Fruit fly (Drosophila melanogaster) whole organism, embryonic: Measurements from ENCODE around the gene CG6870.

Source experiments
- Bgb ChIP-seq: fragments of 200-800 bp; sonication (Bioruptor generic); IDR thresholded peaks from 2 replicates; pipeline ENCODE4 v1.3.6; 2022; ENCODE audit warnings: missing biosample characterization, missing genetic modification characterization; ENCODE audit not compliant: partially characterized antibody
- CG10366 ChIP-seq: fragments of 200-800 bp; sonication (Bioruptor generic); IDR thresholded peaks from 2 replicates; pipeline ENCODE4 v1.3.6; 2022; ENCODE audit warnings: missing biosample characterization, missing genetic modification characterization
- CG10565 ChIP-seq: fragments of 200-800 bp; sonication (Bioruptor generic); optimal IDR thresholded peaks from 3 replicates; lab custom pipeline; 2016; ENCODE audit warnings: missing biosample characterization, mild to moderate bottlenecking, missing genetic modification characterization
- CG10979 ChIP-seq: fragments of 200-800 bp; sonication (Bioruptor generic); optimal IDR thresholded peaks from 2 replicates; lab custom pipeline; 2018; ENCODE audit warnings: missing biosample characterization, mild to moderate bottlenecking, missing genetic modification characterization, moderate library complexity
- CG14710 ChIP-seq: fragments of 200-800 bp; sonication (Bioruptor generic); optimal IDR thresholded peaks from 3 replicates; lab custom pipeline; 2019; ENCODE audit warnings: missing biosample characterization, mild to moderate bottlenecking, missing genetic modification characterization, moderate library complexity
- CG15269 ChIP-seq: fragments of 200-800 bp; sonication (Bioruptor generic); optimal IDR thresholded peaks from 2 replicates; lab custom pipeline; 2018; ENCODE audit warnings: missing biosample characterization, mild to moderate bottlenecking, missing genetic modification characterization, moderate library complexity
- CG1529 ChIP-seq: fragments of 200-800 bp; sonication (Bioruptor generic); optimal IDR thresholded peaks from 3 replicates; lab custom pipeline; 2018; ENCODE audit warnings: missing biosample characterization, missing genetic modification characterization
- CG16779 ChIP-seq: fragments of 200-800 bp; sonication (Bioruptor generic); IDR thresholded peaks from 2 replicates; pipeline ENCODE4 v1.3.6; 2022; ENCODE audit warnings: missing biosample characterization, missing genetic modification characterization
- CG3065 ChIP-seq: fragments of 200-800 bp; sonication (Bioruptor generic); optimal IDR thresholded peaks from 2 replicates; lab custom pipeline; 2016; ENCODE audit warnings: missing biosample characterization, missing genetic modification characterization
- CG31365 ChIP-seq: fragments of 200-800 bp; sonication (Bioruptor generic); optimal IDR thresholded peaks from 2 replicates; lab custom pipeline; 2018; ENCODE audit warnings: missing biosample characterization, mild to moderate bottlenecking, missing genetic modification characterization
- CG31388 ChIP-seq: fragments of 200-800 bp; sonication (Bioruptor generic); optimal IDR thresholded peaks from 2 replicates; lab custom pipeline; 2016; ENCODE audit warnings: missing biosample characterization, missing genetic modification characterization
- CG31441 ChIP-seq: fragments of 200-800 bp; sonication (Bioruptor generic); IDR thresholded peaks from 2 replicates; pipeline ENCODE4 v1.3.6; 2022; ENCODE audit warnings: missing biosample characterization, missing genetic modification characterization
- CG4730 ChIP-seq: fragments of 200-800 bp; sonication (Bioruptor generic); IDR thresholded peaks from 2 replicates; pipeline ENCODE4 v1.3.6; 2022; ENCODE audit warnings: missing biosample characterization, missing genetic modification characterization
- CG7372 ChIP-seq: fragments of 200-800 bp; sonication (Bioruptor generic); IDR thresholded peaks from 2 replicates; pipeline ENCODE4 v1.3.6; 2022; ENCODE audit warnings: missing biosample characterization, missing genetic modification characterization
- CG7928 ChIP-seq: fragments of 200-800 bp; sonication (Bioruptor generic); optimal IDR thresholded peaks from 2 replicates; lab custom pipeline; 2017; ENCODE audit warnings: missing biosample characterization, mild to moderate bottlenecking, missing genetic modification characterization
- Dek ChIP-seq: fragments of 200-800 bp; sonication (Bioruptor generic); optimal IDR thresholded peaks from 3 replicates; lab custom pipeline; 2019; ENCODE audit warnings: missing biosample characterization, mild to moderate bottlenecking, missing genetic modification characterization, moderate library complexity
- Dll ChIP-seq: fragments of 200-800 bp; sonication (Bioruptor generic); IDR thresholded peaks from 4 replicates; pipeline ENCODE4 v1.3.6; 2022; ENCODE audit warnings: missing biosample characterization, missing genetic modification characterization; ENCODE audit not compliant: partially characterized antibody
- GATAe ChIP-seq: fragments of 200-800 bp; sonication (Bioruptor generic); conservative IDR thresholded peaks from 2 replicates; pipeline ENCODE4 v1.3.6; 2022; ENCODE audit warnings: missing biosample characterization, missing genetic modification characterization
- Gsc ChIP-seq: fragments of 200-800 bp; sonication (Bioruptor generic); IDR thresholded peaks from 2 replicates; pipeline ENCODE4 v1.3.6; 2022; ENCODE audit warnings: missing biosample characterization, missing genetic modification characterization
- HLH3B ChIP-seq: fragments of 200-800 bp; sonication (Bioruptor generic); IDR thresholded peaks from 2 replicates; pipeline ENCODE4 v1.3.6; 2022; ENCODE audit warnings: missing biosample characterization, missing genetic modification characterization
- HLH4C ChIP-seq: fragments of 200-800 bp; sonication (Bioruptor generic); IDR thresholded peaks from 3 replicates; pipeline ENCODE4 v1.3.6; 2022; ENCODE audit warnings: missing biosample characterization, missing genetic modification characterization; ENCODE audit not compliant: partially characterized antibody
- MTF-1 ChIP-seq: fragments of 200-800 bp; sonication (Bioruptor generic); optimal IDR thresholded peaks from 2 replicates; lab custom pipeline; 2018; ENCODE audit warnings: missing biosample characterization, mild to moderate bottlenecking, missing genetic modification characterization, borderline replicate concordance
- Max ChIP-seq: fragments of 200-800 bp; sonication (Bioruptor generic); optimal IDR thresholded peaks from 2 replicates; lab custom pipeline; 2016; ENCODE audit warnings: missing biosample characterization, mild to moderate bottlenecking, missing genetic modification characterization
- NK7.1 ChIP-seq: fragments of 200-800 bp; sonication (Bioruptor generic); optimal IDR thresholded peaks from 3 replicates; lab custom pipeline; 2016; ENCODE audit warnings: missing biosample characterization, missing genetic modification characterization
- Ravus ChIP-seq: fragments of 200-800 bp; sonication (Bioruptor generic); IDR thresholded peaks from 2 replicates; pipeline ENCODE4 v1.3.6; 2022; ENCODE audit warnings: missing biosample characterization, missing genetic modification characterization
- Rx ChIP-seq: fragments of 200-800 bp; sonication (Bioruptor generic); IDR thresholded peaks from 2 replicates; pipeline ENCODE4 v1.3.6; 2022; ENCODE audit warnings: missing biosample characterization, missing genetic modification characterization
- Tbp ChIP-seq: fragments of >200 bp; optimal IDR thresholded peaks from 2 replicates; lab custom pipeline; 2018; ENCODE audit warnings: missing biosample characterization, missing genetic modification characterization
- ab ChIP-seq: fragments of 200-800 bp; sonication (Bioruptor generic); optimal IDR thresholded peaks from 2 replicates; lab custom pipeline; 2016; ENCODE audit warnings: missing biosample characterization, missing genetic modification characterization
- ara ChIP-seq: fragments of 200-800 bp; sonication (Bioruptor generic); IDR thresholded peaks from 2 replicates; pipeline ENCODE4 v1.3.6; 2022; ENCODE audit warnings: missing biosample characterization, missing genetic modification characterization
- caup ChIP-seq: fragments of 200-800 bp; sonication (Bioruptor generic); optimal IDR thresholded peaks from 3 replicates; lab custom pipeline; 2017; ENCODE audit warnings: missing biosample characterization, mild to moderate bottlenecking, missing genetic modification characterization, moderate library complexity; ENCODE audit not compliant: severe bottlenecking
- chn ChIP-seq: fragments of 200-800 bp; sonication (Bioruptor generic); optimal IDR thresholded peaks from 2 replicates; lab custom pipeline; 2016; ENCODE audit warnings: missing biosample characterization, missing genetic modification characterization
- disco-r ChIP-seq: fragments of 200-800 bp; sonication (Bioruptor generic); optimal IDR thresholded peaks from 2 replicates; lab custom pipeline; 2016; ENCODE audit warnings: missing biosample characterization, missing genetic modification characterization
- gcm ChIP-seq: fragments of 200-800 bp; sonication (Bioruptor generic); optimal IDR thresholded peaks from 2 replicates; lab custom pipeline; 2019; ENCODE audit warnings: missing biosample characterization, mild to moderate bottlenecking, missing genetic modification characterization, moderate library complexity
- hth ChIP-seq: fragments of >200 bp; optimal IDR thresholded peaks from 2 replicates; lab custom pipeline; 2017; ENCODE audit warnings: inconsistent platforms
- insv ChIP-seq, 2 experiments: fragments of 200-800 bp; sonication (Bioruptor generic); optimal IDR thresholded peaks; 3 replicates each; lab custom pipeline; 2016 to 2018; ENCODE audit warnings: missing biosample characterization in 2 of 2, missing genetic modification characterization in 2 of 2
- ken ChIP-seq: fragments of 200-800 bp; sonication (Bioruptor generic); IDR thresholded peaks from 3 replicates; pipeline ENCODE4 v1.3.6; 2022; ENCODE audit warnings: missing biosample characterization, missing genetic modification characterization
- lab ChIP-seq: fragments of 200-800 bp; sonication (Bioruptor generic); optimal IDR thresholded peaks from 3 replicates; lab custom pipeline; 2017; ENCODE audit warnings: missing biosample characterization, missing genetic modification characterization, mild to moderate bottlenecking, moderate library complexity, missing genetic modification reagents
- maf-S ChIP-seq: fragments of 200-800 bp; sonication (Bioruptor generic); optimal IDR thresholded peaks from 2 replicates; lab custom pipeline; 2016; ENCODE audit warnings: missing biosample characterization, missing genetic modification characterization
- nau ChIP-seq: fragments of 200-800 bp; sonication (Bioruptor generic); optimal IDR thresholded peaks from 3 replicates; lab custom pipeline; 2017; ENCODE audit warnings: missing biosample characterization, mild to moderate bottlenecking, missing genetic modification characterization, missing genetic modification reagents
- nerfin-1 ChIP-seq: fragments of 200-800 bp; sonication (Bioruptor generic); optimal IDR thresholded peaks from 3 replicates; lab custom pipeline; 2019; ENCODE audit warnings: missing biosample characterization, mild to moderate bottlenecking, missing genetic modification characterization, moderate library complexity
- org-1 ChIP-seq: fragments of 200-800 bp; sonication (Bioruptor generic); optimal IDR thresholded peaks from 2 replicates; lab custom pipeline; 2017; ENCODE audit warnings: missing biosample characterization, missing genetic modification characterization
- pfk ChIP-seq: fragments of 200-800 bp; sonication (Bioruptor generic); optimal IDR thresholded peaks from 2 replicates; lab custom pipeline; 2018; ENCODE audit warnings: missing biosample characterization, mild to moderate bottlenecking, missing genetic modification characterization, moderate library complexity
- prd ChIP-seq, 3 experiments: fragments of >200 bp in 2 of 3; fragments of 200-800 bp in 1 of 3; sonication (Bioruptor generic) in 1 of 3; optimal IDR thresholded peaks in 2 of 3; IDR thresholded peaks in 1 of 3; 2 replicates in 2 of 3; 3 replicates in 1 of 3; pipeline versions ENCODE4 v1.3.6 to Lab custom; 2017 to 2022; ENCODE audit warnings: missing biosample characterization in 1 of 3, missing genetic modification characterization in 1 of 3
- pzg ChIP-seq: fragments of 200-800 bp; sonication (Bioruptor generic); optimal IDR thresholded peaks from 3 replicates; lab custom pipeline; 2018; ENCODE audit warnings: missing biosample characterization, mild to moderate bottlenecking, missing genetic modification characterization, moderate library complexity
- repo ChIP-seq: fragments of 200-800 bp; sonication (Bioruptor generic); optimal IDR thresholded peaks from 2 replicates; lab custom pipeline; 2016; ENCODE audit warnings: missing biosample characterization, missing genetic modification characterization
- sc ChIP-seq, 3 experiments: fragments of >200 bp in 2 of 3; fragments of 200-800 bp in 1 of 3; sonication (Bioruptor generic) in 1 of 3; optimal IDR thresholded peaks; 2 replicates in 2 of 3; 3 replicates in 1 of 3; lab custom pipeline; 2017; ENCODE audit warnings: mild to moderate bottlenecking in 1 of 3, missing biosample characterization in 1 of 3, missing genetic modification characterization in 1 of 3, missing genetic modification reagents in 1 of 3
- slou ChIP-seq: fragments of 200-800 bp; sonication (Bioruptor generic); optimal IDR thresholded peaks from 3 replicates; lab custom pipeline; 2016; ENCODE audit warnings: missing biosample characterization, missing genetic modification characterization
- tx ChIP-seq: fragments of 200-800 bp; sonication (Bioruptor generic); optimal IDR thresholded peaks from 2 replicates; lab custom pipeline; 2016; ENCODE audit warnings: missing biosample characterization, missing genetic modification characterization
- unpg ChIP-seq: fragments of 200-800 bp; sonication (Bioruptor generic); optimal IDR thresholded peaks from 3 replicates; lab custom pipeline; 2018; ENCODE audit warnings: missing biosample characterization, mild to moderate bottlenecking, missing genetic modification characterization, moderate library complexity
- wdn ChIP-seq: fragments of 200-800 bp; sonication (Bioruptor generic); IDR thresholded peaks from 2 replicates; pipeline ENCODE4 v1.3.6; 2022; ENCODE audit warnings: missing biosample characterization, missing genetic modification characterization

CG6870 gene

DNA sequence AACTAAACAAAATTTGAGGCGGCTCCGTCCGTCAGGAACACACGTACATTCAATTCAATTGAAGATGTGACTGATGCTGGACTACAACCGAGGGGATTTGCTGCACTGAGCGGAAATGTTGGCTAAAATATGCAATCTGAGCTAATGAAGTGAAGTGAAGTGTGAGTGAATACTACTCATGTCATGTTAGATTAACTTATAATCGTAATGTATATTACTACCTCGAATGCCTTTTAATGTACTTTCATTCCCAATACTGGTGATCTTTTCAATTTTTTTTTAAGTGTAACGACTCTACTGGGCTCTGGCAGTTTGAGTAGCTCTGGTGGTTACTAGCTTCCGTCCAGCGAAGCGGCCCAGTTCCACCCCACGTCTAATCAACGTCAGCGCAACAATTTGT lies 9.1 kb downstream of the CG6870 start (continued):
- TF ChIP-seq chn (GFP tag; lab: Kevin White, UChicago) (no peak), prd (optimal IDR thresholded peaks at IDR 0.05; lab: Kevin White, UChicago) (no peak), prd (GFP tag; IDR thresholded peaks at IDR 0.05; lab: Robert Waterston, UW) (peak; percentile 37; the same call in 1 of the 3 replicates), CG4730 (GFP tag; lab: Robert Waterston, UW) (no peak), wdn (GFP tag; lab: Robert Waterston, UW) (no peak), pfk (GFP tag; lab: Kevin White, UChicago) (no peak), org-1 (GFP tag; lab: Kevin White, UChicago) (peak; percentile 49), CG3065 (no peak), caup (GFP tag; lab: Kevin White, UChicago) (peak; percentile 3), ara (GFP tag; lab: Robert Waterston, UW) (no peak), slou (GFP tag; lab: Kevin White, UChicago) (no peak), NK7.1 (GFP tag; lab: Kevin White, UChicago) (no peak), Bgb (no peak), Dll (GFP tag; lab: Robert Waterston, UW) (no peak), Dek (no peak), CG10979 (tag; lab: Kevin White, UChicago) (peak; percentile 65), CG15269 (tag; lab: Kevin White, UChicago) (peak; percentile 32), gcm (GFP tag; lab: Kevin White, UChicago) (peak; percentile 54), nerfin-1 (tag; lab: Kevin White, UChicago) (no peak), CG7372 (GFP tag; lab: Robert Waterston, UW) (no peak), CG31365 (tag; lab: Kevin White, UChicago) (no peak), maf-S (GFP tag; lab: Kevin White, UChicago) (no peak), tx (GFP tag; lab: Kevin White, UChicago) (peak; percentile 6), insv (GFP tag; optimal IDR thresholded peaks at IDR 0.05; lab: Kevin White, UChicago) (no peak), Rx (GFP tag; lab: Robert Waterston, UW) (no peak), CG31441 (GFP tag; lab: Robert Waterston, UW) (no peak), Tbp (no peak), repo (GFP tag; lab: Kevin White, UChicago) (no peak), hth (no peak), Gsc (GFP tag; lab: Robert Waterston, UW) (no peak), pzg (GFP tag; lab: Kevin White, UChicago) (no peak), lab (GFP tag; lab: Kevin White, UChicago) (peak; percentile 19), ab (GFP tag; lab: Kevin White, UChicago) (no peak), CG14710 (tag; lab: Kevin White, UChicago) (peak; percentile 0), nau (GFP tag; lab: Kevin White, UChicago) (no peak), CG1529 (GFP tag; lab: Kevin White, UChicago) (peak; percentile 49), Ravus (GFP tag; lab: Robert Waterston, UW) (no peak), CG7928 (GFP tag; lab: Kevin White, UChicago) (no peak), CG10565 (GFP tag; lab: Kevin White, UChicago) (no peak), CG16779 (GFP tag; lab: Robert Waterston, UW) (no peak), CG10366 (GFP tag; lab: Robert Waterston, UW) (peak; percentile 36), GATAe (GFP tag; lab: Robert Waterston, UW) (no peak), disco-r (peak; percentile 19), sc (optimal IDR thresholded peaks at IDR 0.05; lab: Kevin White, UChicago) (no peak), sc (GFP tag; optimal IDR thresholded peaks at IDR 0.05; lab: Kevin White, UChicago) (peak; percentile 36), HLH3B (GFP tag; lab: Robert Waterston, UW) (peak; percentile 34; the same call in 1 of the 2 replicates), CG31388 (GFP tag; lab: Kevin White, UChicago) (no peak), unpg (peak; percentile 63), MTF-1 (GFP tag; lab: Kevin White, UChicago) (no peak), ken (GFP tag; lab: Robert Waterston, UW) (no peak), HLH4C (GFP tag; lab: Robert Waterston, UW) (no peak), Max (no peak)
